Worm (Caenorhabditis elegans) whole organism, L1 larva: ENCODE data around the gene srw-90.
"Not testable (repeated sequence)": the region's sequence is repeated elsewhere in the genome, so short reads cannot be mapped to it uniquely, and the experiment has no call there.

Source experiments
- efl-1 ChIP-seq, 4 experiments: fragments of 150-350 bp; optimal IDR thresholded peaks in 3 of 4; peaks in 1 of 4; 1 replicate in 1 of 4; 2 replicates in 3 of 4; lab custom pipeline; 2014; ENCODE audit warnings: missing biosample characterization in 2 of 4, missing genetic modification characterization in 2 of 4, missing genetic modification reagents in 2 of 4
- egl-27 ChIP-seq, 2 experiments: fragments of 150-350 bp in 1 of 2; sonication (generic microtip); optimal IDR thresholded peaks; 3 replicates each; lab custom pipeline; 2017 to 2018; ENCODE audit warnings: missing biosample characterization in 2 of 2, missing genetic modification characterization in 2 of 2, missing genetic modification reagents in 2 of 2
- fkh-10 ChIP-seq: sonication (generic microtip); optimal IDR thresholded peaks from 2 replicates; lab custom pipeline; 2017; ENCODE audit warnings: missing biosample characterization, missing genetic modification reagents, missing genetic modification characterization
- irx-1 ChIP-seq: sonication (generic microtip); optimal IDR thresholded peaks from 2 replicates; lab custom pipeline; 2016; ENCODE audit warnings: missing genetic modification characterization, missing compliant biosample characterization
- mdl-1 ChIP-seq, 2 experiments: fragments of 150-350 bp; optimal IDR thresholded peaks; 2 replicates each; lab custom pipeline; 2014 to 2017; ENCODE audit warnings: missing biosample characterization in 2 of 2, missing genetic modification characterization in 2 of 2, inconsistent platforms in 1 of 2
- nhr-237 ChIP-seq: fragments of 150-350 bp; optimal IDR thresholded peaks from 2 replicates; lab custom pipeline; 2014; ENCODE audit warnings: missing biosample characterization, missing genetic modification characterization
- nhr-77 ChIP-seq: fragments of 150-350 bp; optimal IDR thresholded peaks from 2 replicates; lab custom pipeline; 2014; ENCODE audit warnings: missing biosample characterization, missing genetic modification characterization
- rnt-1 ChIP-seq: sonication (generic microtip); optimal IDR thresholded peaks from 2 replicates; lab custom pipeline; 2016; ENCODE audit warnings: mild to moderate bottlenecking, missing genetic modification characterization, moderate library complexity, missing compliant biosample characterization
- skn-1 ChIP-seq: fragments of 150-350 bp; optimal IDR thresholded peaks from 2 replicates; lab custom pipeline; 2014; ENCODE audit warnings: missing biosample characterization, missing genetic modification characterization
- snpc-4 ChIP-seq: fragments of 150-350 bp; optimal IDR thresholded peaks from 2 replicates; lab custom pipeline; 2014; ENCODE audit warnings: missing biosample characterization, missing genetic modification characterization
- sox-4 ChIP-seq: sonication (generic microtip); optimal IDR thresholded peaks from 2 replicates; lab custom pipeline; 2016; ENCODE audit warnings: missing genetic modification characterization, missing compliant biosample characterization
- unc-62 ChIP-seq: fragments of 150-350 bp; optimal IDR thresholded peaks from 2 replicates; lab custom pipeline; 2014; ENCODE audit warnings: missing biosample characterization, missing genetic modification reagents, missing genetic modification characterization

DNA sequence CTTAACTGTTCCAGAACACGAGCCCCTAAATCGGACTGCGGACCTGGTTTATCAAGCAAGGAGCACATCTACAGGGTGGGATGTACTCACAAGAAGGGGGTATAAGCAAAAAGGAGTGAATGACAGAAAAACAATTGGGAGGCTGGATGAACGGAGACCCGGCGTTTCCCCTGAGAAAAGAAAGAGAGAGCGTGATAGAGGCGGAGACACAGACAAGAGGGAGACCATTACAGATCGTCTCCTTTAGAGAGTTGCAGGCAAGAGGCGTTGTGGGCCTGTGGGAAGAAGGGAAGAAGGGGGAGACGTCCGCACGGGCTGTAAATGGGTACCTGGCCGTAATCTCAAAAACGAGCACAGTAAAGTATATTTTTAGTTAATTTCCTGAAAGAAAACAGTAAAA, 8.0 kb upstream of the srw-90 start, which contains the start of gene Y46H3C.7:
- not testable (repeated sequence) for TF ChIP-seq unc-62; egl-27 (tag; optimal IDR thresholded peaks at IDR 0.05; lab: Kevin White, UChicago); mdl-1 (tag; optimal IDR thresholded peaks at IDR 0.05; lab: Kevin White, UChicago); nhr-237 (tag; lab: Kevin White, UChicago); fkh-10 (GFP tag; lab: Kevin White, UChicago); snpc-4; efl-1 (optimal IDR thresholded peaks at IDR 0.05; lab: Kevin White, UChicago); efl-1 (GFP tag; optimal IDR thresholded peaks at IDR 0.05 in 1 of 2; lab: Kevin White, UChicago); rnt-1 (tag; lab: Kevin White, UChicago); nhr-77 (tag; lab: Kevin White, UChicago); sox-4 (tag; lab: Kevin White, UChicago); skn-1 (tag; lab: Kevin White, UChicago); irx-1 (tag; lab: Kevin White, UChicago)
